Fruit fly (Drosophila melanogaster): ENCODE results near the gene CG42450.

The CG42450 gene

dm6 chrX:18869489-18870132 is 56.5 kb downstream of the CG42450 start (continued):
- no peak for TF ChIP-seq CG1647 (GFP tag; optimal IDR thresholded peaks at IDR 0.05)
- TF ChIP-seq zfh2 (GFP tag; optimal IDR thresholded peaks at IDR 0.05) = no peak
- TF ChIP-seq Dbx (GFP tag; IDR thresholded peaks at IDR 0.05) = no peak
- TF ChIP-seq CG15696 (tag; optimal IDR thresholded peaks at IDR 0.05) = peak; percentile 13
- no peak for TF ChIP-seq gfzf (GFP tag; optimal IDR thresholded peaks at IDR 0.05)
- TF ChIP-seq Hey (tag; optimal IDR thresholded peaks at IDR 0.05) = no peak
- no peak for TF ChIP-seq Ravus (GFP tag; IDR thresholded peaks at IDR 0.05)
- TF ChIP-seq rib (GFP tag; IDR thresholded peaks at IDR 0.05) = no peak
- peak; percentile 40 for TF ChIP-seq CG5245 (GFP tag; optimal IDR thresholded peaks at IDR 0.05)
- peak; percentile 46 for TF ChIP-seq pb (GFP tag; optimal IDR thresholded peaks at IDR 0.05)
- TF ChIP-seq exex (tag; optimal IDR thresholded peaks at IDR 0.05) = no peak
- TF ChIP-seq usp (GFP tag; optimal IDR thresholded peaks at IDR 0.05) = no peak
- TF ChIP-seq Spps (tag; optimal IDR thresholded peaks at IDR 0.05) = no peak
- TF ChIP-seq Scr (GFP tag; IDR thresholded peaks at IDR 0.05; ENCODE audit: partially characterized antibody) = no peak
- TF ChIP-seq zen (tag; optimal IDR thresholded peaks at IDR 0.05) = no peak
- TF ChIP-seq B-H2 (GFP tag; optimal IDR thresholded peaks at IDR 0.05) = no peak
- TF ChIP-seq NfI (GFP tag; optimal IDR thresholded peaks at IDR 0.05) = no peak
- no peak for TF ChIP-seq Atf-2 (GFP tag; optimal IDR thresholded peaks at IDR 0.05)
- peak; percentile 71 for TF ChIP-seq CG17359 (tag; optimal IDR thresholded peaks at IDR 0.05)
- peak; percentile 72 for TF ChIP-seq CG14441 (GFP tag; IDR thresholded peaks at IDR 0.05)
- no peak for TF ChIP-seq chn (GFP tag; optimal IDR thresholded peaks at IDR 0.05)
- TF ChIP-seq bowl (GFP tag; IDR thresholded peaks at IDR 0.05) = no peak
- TF ChIP-seq Med (GFP tag) = peak; percentile 86
- no peak for TF ChIP-seq dm (GFP tag; optimal IDR thresholded peaks at IDR 0.05)
- no peak for TF ChIP-seq H15 (GFP tag; IDR thresholded peaks at IDR 0.05)
- no peak for TF ChIP-seq mld (GFP tag; IDR thresholded peaks at IDR 0.05; ENCODE audit: partially characterized antibody)
- no peak for TF ChIP-seq CG13894 (tag; optimal IDR thresholded peaks at IDR 0.05)
- TF ChIP-seq insv (GFP tag; optimal IDR thresholded peaks at IDR 0.05) = no peak
- TF ChIP-seq kni (GFP tag; optimal IDR thresholded peaks at IDR 0.05) = no peak
- TF ChIP-seq unc-4 (GFP tag; IDR thresholded peaks at IDR 0.05; ENCODE audit: partially characterized antibody) = no peak
- peak; percentile 26 for TF ChIP-seq CG1602 (GFP tag; optimal IDR thresholded peaks at IDR 0.05)
- peak; percentile 17 for TF ChIP-seq Hand (GFP tag; optimal IDR thresholded peaks at IDR 0.05)
- no peak for TF ChIP-seq CG17912 (GFP tag; optimal IDR thresholded peaks at IDR 0.05)
- TF ChIP-seq Bgb (GFP tag; IDR thresholded peaks at IDR 0.05; ENCODE audit: partially characterized antibody) = no peak
- no peak for TF ChIP-seq Bdp1 (GFP tag; optimal IDR thresholded peaks at IDR 0.05)
- no peak for TF ChIP-seq CG2129 (GFP tag; IDR thresholded peaks at IDR 0.05; ENCODE audit: partially characterized antibody)
- TF ChIP-seq psq (GFP tag; optimal IDR thresholded peaks at IDR 0.05) = no peak
- peak; percentile 40 for TF ChIP-seq HHEX (GFP tag; optimal IDR thresholded peaks at IDR 0.05)
- TF ChIP-seq CG8281 (tag; optimal IDR thresholded peaks at IDR 0.05) = no peak
- 0 out of 3 replicates have a peak, but pooled peaks have one; percentile 26 for TF ChIP-seq CG7357 (GFP tag; IDR thresholded peaks at IDR 0.05)
- no peak for TF ChIP-seq Adf1 (GFP tag; IDR thresholded peaks at IDR 0.05)
- TF ChIP-seq ato (GFP tag; IDR thresholded peaks at IDR 0.05; ENCODE audit: partially characterized antibody) = no peak
- TF ChIP-seq Abd-B (GFP tag; optimal IDR thresholded peaks at IDR 0.05) = no peak
- TF ChIP-seq CG11560 (tag; IDR thresholded peaks at IDR 0.05) = no peak
- peak; percentile 67 for TF ChIP-seq lmd (GFP tag; IDR thresholded peaks at IDR 0.05)
- no peak for TF ChIP-seq wek (GFP tag; optimal IDR thresholded peaks at IDR 0.05)
- TF ChIP-seq nerfin-2 (GFP tag; IDR thresholded peaks at IDR 0.05; ENCODE audit: partially characterized antibody) = no peak
- 0 out of 3 replicates have a peak, but pooled peaks have one; percentile 26 for TF ChIP-seq jigr1 (GFP tag; IDR thresholded peaks at IDR 0.05)
- TF ChIP-seq CG3838 (GFP tag; optimal IDR thresholded peaks at IDR 0.05) = no peak
- no peak for TF ChIP-seq Atf3 (GFP tag; optimal IDR thresholded peaks at IDR 0.05)
